Worm (Caenorhabditis elegans) whole organism, late embryonic: ENCODE data around the gene mrpl-51.

Experiments used
- F13H6.1 ChIP-seq: sonication (generic microtip); optimal IDR thresholded peaks from 2 replicates; lab custom pipeline; 2016; ENCODE audit warnings: missing genetic modification characterization, missing compliant biosample characterization
- ceh-48 ChIP-seq: sonication (generic microtip); optimal IDR thresholded peaks from 2 replicates; lab custom pipeline; 2016; ENCODE audit warnings: missing genetic modification characterization, inconsistent platforms, missing compliant biosample characterization
- lin-11 ChIP-seq: fragments of 200-800 bp; sonication (Bioruptor generic); optimal IDR thresholded peaks from 2 replicates; lab custom pipeline; 2018; ENCODE audit warnings: mild to moderate bottlenecking, missing genetic modification characterization, missing compliant biosample characterization
- pqm-1 ChIP-seq: sonication (generic microtip); optimal IDR thresholded peaks from 2 replicates; lab custom pipeline; 2016; ENCODE audit warnings: missing genetic modification characterization, missing compliant biosample characterization
- tbx-2 ChIP-seq: sonication (generic microtip); optimal IDR thresholded peaks from 2 replicates; lab custom pipeline; 2016; ENCODE audit warnings: missing genetic modification characterization, missing compliant biosample characterization
- unc-86 ChIP-seq: sonication (generic microtip); optimal IDR thresholded peaks from 2 replicates; lab custom pipeline; 2016; ENCODE audit warnings: missing genetic modification characterization, missing compliant biosample characterization

DNA sequence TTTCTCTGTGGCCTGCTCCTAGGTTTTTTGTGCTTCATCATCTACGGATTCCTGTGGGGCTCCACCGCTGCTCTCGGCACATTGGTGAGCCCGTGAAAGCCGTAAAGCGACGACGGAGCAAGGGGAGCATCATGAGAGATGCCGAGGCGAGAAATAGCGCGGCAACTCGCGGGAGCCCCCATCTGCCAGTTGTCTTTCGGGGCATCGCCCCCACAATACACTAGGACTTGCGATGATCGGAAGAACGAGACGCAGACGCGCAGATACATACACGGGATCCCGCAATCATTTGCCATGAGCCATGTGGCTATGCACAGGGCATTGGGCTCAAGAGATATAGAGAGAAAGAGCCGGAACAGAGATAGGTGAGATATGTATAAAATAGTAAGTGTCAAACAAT, 20.7 kb upstream of the mrpl-51 start:
- TF ChIP-seq F13H6.1 (tag; lab: Kevin White, UChicago) (no peak), ceh-48 (tag; lab: Kevin White, UChicago) (no peak), unc-86 (tag; lab: Kevin White, UChicago) (no peak), tbx-2 (peak; percentile 38), pqm-1 (no peak), lin-11 (tag; lab: Kevin White, UChicago) (no peak)
